Fruit fly (Drosophila melanogaster): ENCODE results near the gene sgg.

Gene sgg

DNA sequence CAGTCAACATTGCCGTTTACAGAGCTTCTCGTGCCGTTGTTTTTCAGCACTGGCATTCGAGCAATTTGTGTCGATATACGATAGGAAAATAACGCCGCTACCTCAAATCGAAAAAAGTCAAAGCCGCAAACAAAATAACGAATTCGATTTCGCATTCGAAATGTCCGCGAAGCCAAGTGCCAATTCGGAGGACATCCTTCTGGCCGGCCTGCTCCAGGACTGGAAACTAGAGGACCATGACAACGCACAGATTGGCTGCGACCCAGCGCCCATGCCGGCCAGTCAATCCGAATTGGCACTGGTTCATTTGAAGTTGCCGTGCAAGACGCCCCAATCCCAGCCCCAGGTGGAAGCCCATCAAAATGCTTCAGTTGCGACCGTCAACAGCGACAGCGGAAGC lies 81.0 kb downstream of the sgg start:
- TF ChIP-seq CTCF (optimal IDR thresholded peaks at IDR 0.05) (no peak), CG8478 (optimal IDR thresholded peaks at IDR 0.05) (no peak)

DNA sequence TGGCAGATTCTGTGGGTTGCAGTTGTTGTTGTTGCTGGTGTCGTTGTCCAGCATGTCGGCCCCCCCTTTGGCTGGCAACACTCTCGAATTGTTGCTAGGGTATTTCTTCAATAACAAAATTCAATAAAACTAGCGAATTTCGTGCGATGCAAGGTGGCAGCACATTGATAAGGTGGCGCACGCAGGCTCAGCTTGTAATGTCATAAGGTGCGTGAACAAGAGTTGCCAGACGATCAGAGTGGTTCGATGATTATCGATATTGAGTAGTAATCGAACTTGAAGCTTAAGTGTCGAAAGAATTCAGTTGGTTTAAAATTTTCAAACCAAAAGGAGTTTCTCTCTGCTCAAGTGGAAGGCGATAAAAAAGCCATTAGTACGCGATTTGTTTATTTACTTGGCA lies 86.4 kb downstream of the sgg start, which contains the start of gene CG2701:
CG2701 (minus strand) TSS at position 206 of the 400 bp plus-strand sequence.
- no peak for TF ChIP-seq CG8478 (optimal IDR thresholded peaks at IDR 0.05)
- TF ChIP-seq CTCF (optimal IDR thresholded peaks at IDR 0.05): no peak

DNA sequence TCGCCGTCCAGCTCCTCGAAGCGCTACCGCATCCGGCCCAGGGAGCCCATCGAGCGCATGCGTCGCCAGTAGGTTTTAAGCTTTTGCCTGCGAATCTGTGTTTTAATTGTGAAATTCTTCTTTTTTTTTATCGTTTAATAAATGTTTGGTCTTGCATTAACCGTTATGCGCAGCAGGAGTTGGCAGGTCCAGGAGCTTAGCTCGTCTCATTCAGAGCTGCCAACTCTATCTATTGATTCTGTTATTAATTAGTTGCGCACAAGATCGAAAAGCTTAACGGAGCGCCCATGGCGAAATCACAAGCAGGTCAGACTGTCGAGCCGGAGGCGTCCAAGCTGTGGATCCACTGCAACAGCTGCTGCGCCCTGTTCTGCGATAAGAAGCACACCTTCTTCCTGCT lies 92.7 kb downstream of the sgg start, which contains the start of gene vilya:
vilya (plus strand) TSS at position 259 of the 400 bp plus-strand sequence.
- TF ChIP-seq CTCF (optimal IDR thresholded peaks at IDR 0.05): no peak
- no peak for TF ChIP-seq CG8478 (optimal IDR thresholded peaks at IDR 0.05)

- no peak for TF ChIP-seq CTCF (optimal IDR thresholded peaks at IDR 0.05)
- TF ChIP-seq CG8478 (optimal IDR thresholded peaks at IDR 0.05): no peak
Measured at dm6 chrX:2727506-2727905, 93.8 kb downstream of the sgg start, which contains the start of gene dwg. Gene dwg, plus strand, starts transcription at chrX:2727698.

Measured in S2 (cell line).